Fruit fly (Drosophila melanogaster) whole organism, pupa: ENCODE data around the gene CG34292.

Experiments used
- CG13204 ChIP-seq: fragments of 200-800 bp; sonication (Bioruptor generic); optimal IDR thresholded peaks from 2 replicates; lab custom pipeline; 2018; ENCODE audit warnings: missing biosample characterization, mild to moderate bottlenecking, missing genetic modification characterization, moderate library complexity
- CG15710 ChIP-seq: fragments of 200-800 bp; sonication (Bioruptor generic); optimal IDR thresholded peaks from 2 replicates; lab custom pipeline; 2018; ENCODE audit warnings: missing biosample characterization, mild to moderate bottlenecking, missing genetic modification characterization, moderate library complexity
- CG34367 ChIP-seq: fragments of 200-800 bp; sonication (Bioruptor generic); optimal IDR thresholded peaks from 2 replicates; lab custom pipeline; 2018; ENCODE audit warnings: missing biosample characterization, mild to moderate bottlenecking, missing genetic modification characterization
- Pif1A ChIP-seq: fragments of 200-800 bp; sonication (Bioruptor generic); optimal IDR thresholded peaks from 3 replicates; lab custom pipeline; 2016; ENCODE audit warnings: missing biosample characterization, missing genetic modification characterization
- Pif1B ChIP-seq: fragments of 200-800 bp; sonication (Bioruptor generic); optimal IDR thresholded peaks from 3 replicates; lab custom pipeline; 2016; ENCODE audit warnings: missing biosample characterization, missing genetic modification characterization
- Snoo ChIP-seq: fragments of 200-800 bp; sonication (Bioruptor generic); optimal IDR thresholded peaks from 3 replicates; lab custom pipeline; 2017; ENCODE audit warnings: missing biosample characterization, mild to moderate bottlenecking, missing genetic modification characterization, inconsistent platforms
- rn ChIP-seq: fragments of 200-800 bp; sonication (Bioruptor generic); IDR thresholded peaks from 2 replicates; pipeline ENCODE4 v1.3.6; 2022; ENCODE audit warnings: missing biosample characterization, missing genetic modification characterization

- TF ChIP-seq rn = no peak
- no peak for TF ChIP-seq CG15710 (tag; lab: Kevin White, UChicago)
- no peak for TF ChIP-seq Pif1A (GFP tag; lab: Kevin White, UChicago)
- TF ChIP-seq CG13204 (GFP tag; lab: Kevin White, UChicago) = no peak
- TF ChIP-seq CG34367 (tag; lab: Kevin White, UChicago) = no peak
- no peak for TF ChIP-seq Snoo (tag; lab: Kevin White, UChicago)
- no peak for TF ChIP-seq Pif1B (GFP tag; lab: Kevin White, UChicago)
Observed at dm6 chr3R:27064099-27064498, 2.1 kb downstream of the CG34292 start, which contains the start of gene Nep5.
